Fruit fly (Drosophila melanogaster): ENCODE results near the gene nrv2.

Gene nrv2

dm6 chr2L:6797408-6797807, 1.3 kb downstream of the nrv2 start (continued):
- TF ChIP-seq CG1647 (GFP tag; optimal IDR thresholded peaks at IDR 0.05) (peak; percentile 36), slbo (GFP tag; IDR thresholded peaks at IDR 0.05) (peak; percentile 60), hb (GFP tag; IDR thresholded peaks at IDR 0.05; ENCODE audit: partially characterized antibody) (no peak), usp (GFP tag; optimal IDR thresholded peaks at IDR 0.05) (no peak), CG1529 (GFP tag; optimal IDR thresholded peaks at IDR 0.05) (no peak), Lhr (GFP tag; optimal IDR thresholded peaks at IDR 0.05) (peak; percentile 90), CG12104 (GFP tag; optimal IDR thresholded peaks at IDR 0.05) (no peak), mld (GFP tag; IDR thresholded peaks at IDR 0.05; ENCODE audit: partially characterized antibody) (no peak), CG3407 (GFP tag; optimal IDR thresholded peaks at IDR 0.05) (no peak), B-H1 (GFP tag; IDR thresholded peaks at IDR 0.05) (no peak; the same call in 2 of the 3 replicates), schlank (tag; optimal IDR thresholded peaks at IDR 0.05) (no peak), danr (GFP tag; IDR thresholded peaks at IDR 0.05) (no peak), ssp (GFP tag; IDR thresholded peaks at IDR 0.05) (no peak), sd (tag; optimal IDR thresholded peaks at IDR 0.05) (no peak), vnd (GFP tag; IDR thresholded peaks at IDR 0.05; ENCODE audit: partially characterized antibody) (no peak), Sry-β (GFP tag; optimal IDR thresholded peaks at IDR 0.05) (no peak), Spps (tag; optimal IDR thresholded peaks at IDR 0.05) (no peak), D (optimal IDR thresholded peaks at IDR 0.05) (no peak), D (GFP tag; optimal IDR thresholded peaks at IDR 0.05) (no peak), CG7556 (GFP tag; optimal IDR thresholded peaks at IDR 0.05) (no peak), Dbx (GFP tag; IDR thresholded peaks at IDR 0.05) (peak; percentile 55; the same call in 1 of the 3 replicates), wek (GFP tag; optimal IDR thresholded peaks at IDR 0.05) (no peak), da (GFP tag; optimal IDR thresholded peaks at IDR 0.05) (no peak), bsh (GFP tag; optimal IDR thresholded peaks at IDR 0.05) (peak in 1 of 2 experiments; percentile 9), CG12769 (tag; optimal IDR thresholded peaks at IDR 0.05) (no peak), ap (GFP tag; IDR thresholded peaks at IDR 0.05) (no peak), CG9797 (GFP tag; optimal IDR thresholded peaks at IDR 0.05) (peak; percentile 26), CG7839 (tag; optimal IDR thresholded peaks at IDR 0.05) (peak; percentile 59), CHES-1-like (GFP tag; optimal IDR thresholded peaks at IDR 0.05) (no peak), CrebB (tag; optimal IDR thresholded peaks at IDR 0.05) (no peak), Mrtf (GFP tag; IDR thresholded peaks at IDR 0.05) (peak; percentile 17; the same call in 1 of the 3 replicates), sc (optimal IDR thresholded peaks at IDR 0.05) (no peak), sc (GFP tag; optimal IDR thresholded peaks at IDR 0.05) (no peak), stc (GFP tag; IDR thresholded peaks at IDR 0.05) (no peak), odd (GFP tag; optimal IDR thresholded peaks at IDR 0.05) (no peak), HmgD (GFP tag; optimal IDR thresholded peaks at IDR 0.05) (peak; percentile 69), HLHmδ (GFP tag; optimal IDR thresholded peaks at IDR 0.05) (no peak), Drgx (GFP tag; IDR thresholded peaks at IDR 0.05) (no peak), CG11456 (GFP tag; IDR thresholded peaks at IDR 0.05) (peak; percentile 75), CG2202 (tag; optimal IDR thresholded peaks at IDR 0.05) (no peak), Dref (GFP tag; IDR thresholded peaks at IDR 0.05) (peak; percentile 87), bab2 (GFP tag; optimal IDR thresholded peaks at IDR 0.05) (peak; percentile 30), MTF-1 (GFP tag; optimal IDR thresholded peaks at IDR 0.05; ENCODE audit: borderline replicate concordance) (peak; percentile 36), Nf-YA (GFP tag; IDR thresholded peaks at IDR 0.05) (no peak), trh (GFP tag; optimal IDR thresholded peaks at IDR 0.05) (no peak), NK7.1 (GFP tag; optimal IDR thresholded peaks at IDR 0.05) (no peak), Oaz (GFP tag; IDR thresholded peaks at IDR 0.05) (no peak), CG17829 (tag; optimal IDR thresholded peaks at IDR 0.05) (peak; percentile 72), Hmx (GFP tag; optimal IDR thresholded peaks at IDR 0.05) (no peak), CG15514 (GFP tag; optimal IDR thresholded peaks at IDR 0.05) (peak; percentile 71), CG7987 (GFP tag; optimal IDR thresholded peaks at IDR 0.05) (no peak), CG7963 (GFP tag; IDR thresholded peaks at IDR 0.05; ENCODE audit: partially characterized antibody) (no peak)
